Fruit fly (Drosophila melanogaster) whole organism, embryonic: Measurements from ENCODE around the gene oxt.

Experiments
- Abd-B ChIP-seq: fragments of 200-800 bp; sonication (Bioruptor generic); optimal IDR thresholded peaks from 2 replicates; lab custom pipeline; 2018; ENCODE audit warnings: missing biosample characterization, mild to moderate bottlenecking, missing genetic modification characterization, moderate library complexity
- BtbVII ChIP-seq: fragments of 200-800 bp; sonication (Bioruptor generic); optimal IDR thresholded peaks from 3 replicates; lab custom pipeline; 2017; ENCODE audit warnings: missing biosample characterization, mild to moderate bottlenecking, missing genetic modification characterization
- CG10654 ChIP-seq: fragments of 200-800 bp; sonication (Bioruptor generic); optimal IDR thresholded peaks from 2 replicates; lab custom pipeline; 2016; ENCODE audit warnings: missing biosample characterization, missing genetic modification characterization
- CG11696 ChIP-seq: fragments of 200-800 bp; sonication (Bioruptor generic); IDR thresholded peaks from 2 replicates; pipeline ENCODE4 v1.3.6; 2022; ENCODE audit warnings: missing biosample characterization, missing genetic modification characterization
- CG11723 ChIP-seq: fragments of 200-800 bp; sonication (Bioruptor generic); optimal IDR thresholded peaks from 2 replicates; lab custom pipeline; 2017; ENCODE audit warnings: missing biosample characterization, mild to moderate bottlenecking, missing genetic modification characterization
- CG12299 ChIP-seq: fragments of 200-800 bp; sonication (Bioruptor generic); optimal IDR thresholded peaks from 2 replicates; lab custom pipeline; 2018; ENCODE audit warnings: missing biosample characterization, mild to moderate bottlenecking, missing genetic modification characterization
- CG12659 ChIP-seq: fragments of 200-800 bp; sonication (Bioruptor generic); optimal IDR thresholded peaks from 3 replicates; lab custom pipeline; 2017; ENCODE audit warnings: mild to moderate bottlenecking, missing biosample characterization, missing genetic modification reagents, missing genetic modification characterization
- CG13296 ChIP-seq: fragments of 200-800 bp; sonication (Bioruptor generic); optimal IDR thresholded peaks from 3 replicates; lab custom pipeline; 2018; ENCODE audit warnings: missing biosample characterization, mild to moderate bottlenecking, missing genetic modification characterization
- CG14014 ChIP-seq: fragments of 200-800 bp; sonication (Bioruptor generic); IDR thresholded peaks from 2 replicates; pipeline ENCODE4 v1.3.6; 2022; ENCODE audit warnings: missing biosample characterization, missing genetic modification characterization
- CG14710 ChIP-seq: fragments of 200-800 bp; sonication (Bioruptor generic); optimal IDR thresholded peaks from 3 replicates; lab custom pipeline; 2019; ENCODE audit warnings: missing biosample characterization, mild to moderate bottlenecking, missing genetic modification characterization, moderate library complexity
- CG15269 ChIP-seq: fragments of 200-800 bp; sonication (Bioruptor generic); optimal IDR thresholded peaks from 2 replicates; lab custom pipeline; 2018; ENCODE audit warnings: missing biosample characterization, mild to moderate bottlenecking, missing genetic modification characterization, moderate library complexity
- CG15479 ChIP-seq: fragments of 200-800 bp; sonication (Bioruptor generic); optimal IDR thresholded peaks from 3 replicates; lab custom pipeline; 2019; ENCODE audit warnings: missing biosample characterization, mild to moderate bottlenecking, missing genetic modification characterization, moderate library complexity
- CG17359 ChIP-seq: fragments of 200-800 bp; sonication (Bioruptor generic); optimal IDR thresholded peaks from 3 replicates; lab custom pipeline; 2018; ENCODE audit warnings: missing biosample characterization, mild to moderate bottlenecking, missing genetic modification characterization, moderate library complexity
- CG2199 ChIP-seq: fragments of 200-800 bp; sonication (Bioruptor generic); IDR thresholded peaks from 3 replicates; pipeline ENCODE4 v1.3.6; 2022; ENCODE audit warnings: missing biosample characterization, missing genetic modification characterization
- CG2712 ChIP-seq: fragments of 200-800 bp; optimal IDR thresholded peaks from 3 replicates; lab custom pipeline; 2019; ENCODE audit warnings: missing biosample characterization, mild to moderate bottlenecking, missing genetic modification characterization, moderate library complexity
- CG32767 ChIP-seq: fragments of 200-800 bp; sonication (Bioruptor generic); IDR thresholded peaks from 2 replicates; pipeline ENCODE4 v1.3.6; 2022; ENCODE audit warnings: missing biosample characterization, missing genetic modification characterization
- CG3847 ChIP-seq: fragments of 200-800 bp; sonication (Bioruptor generic); IDR thresholded peaks from 2 replicates; pipeline ENCODE4 v1.3.6; 2022; ENCODE audit warnings: missing biosample characterization, missing genetic modification characterization
- CG4854 ChIP-seq: fragments of 200-800 bp; sonication (Bioruptor generic); optimal IDR thresholded peaks from 2 replicates; lab custom pipeline; 2016; ENCODE audit warnings: missing biosample characterization, missing genetic modification characterization, inconsistent platforms
- CG6683 ChIP-seq: fragments of 200-800 bp; sonication (Bioruptor generic); optimal IDR thresholded peaks from 2 replicates; lab custom pipeline; 2017; ENCODE audit warnings: missing biosample characterization, mild to moderate bottlenecking, missing genetic modification characterization, missing genetic modification reagents
- CG7987 ChIP-seq: fragments of 200-800 bp; sonication (Bioruptor generic); optimal IDR thresholded peaks from 2 replicates; lab custom pipeline; 2018; ENCODE audit warnings: missing biosample characterization, mild to moderate bottlenecking, missing genetic modification characterization, moderate library complexity
- CG8924 ChIP-seq: fragments of 200-800 bp; optimal IDR thresholded peaks from 3 replicates; lab custom pipeline; 2019; ENCODE audit warnings: missing biosample characterization, mild to moderate bottlenecking, missing genetic modification characterization, moderate library complexity
- CG9609 ChIP-seq: fragments of 200-800 bp; sonication (Bioruptor generic); optimal IDR thresholded peaks from 3 replicates; lab custom pipeline; 2016; ENCODE audit warnings: missing biosample characterization, missing genetic modification characterization
- Dip2 ChIP-seq: fragments of 200-800 bp; sonication (Bioruptor generic); IDR thresholded peaks from 2 replicates; pipeline ENCODE4 v1.3.6; 2022; ENCODE audit warnings: missing biosample characterization, missing genetic modification characterization
- Drgx ChIP-seq: fragments of 200-800 bp; sonication (Bioruptor generic); IDR thresholded peaks from 2 replicates; pipeline ENCODE4 v1.3.6; 2022; ENCODE audit warnings: missing biosample characterization, missing genetic modification characterization
- Ets65A ChIP-seq: fragments of 200-800 bp; sonication (Bioruptor generic); peaks from one replicate; lab custom pipeline; 2016; ENCODE audit warnings: missing biosample characterization, missing genetic modification characterization
- H15 ChIP-seq: fragments of 200-800 bp; sonication (Bioruptor generic); IDR thresholded peaks from 3 replicates; pipeline ENCODE4 v1.3.6; 2022; ENCODE audit warnings: missing biosample characterization, missing genetic modification characterization
- Lhr ChIP-seq: fragments of 200-800 bp; sonication (Bioruptor generic); optimal IDR thresholded peaks from 3 replicates; lab custom pipeline; 2017; ENCODE audit warnings: mild to moderate bottlenecking, missing biosample characterization, missing genetic modification reagents, missing genetic modification characterization
- Oli ChIP-seq: fragments of 200-800 bp; sonication (Bioruptor generic); optimal IDR thresholded peaks from 2 replicates; lab custom pipeline; 2018; ENCODE audit warnings: missing biosample characterization, mild to moderate bottlenecking, missing genetic modification characterization, moderate library complexity
- Sox102F ChIP-seq: fragments of 200-800 bp; sonication (Bioruptor generic); optimal IDR thresholded peaks from 2 replicates; lab custom pipeline; 2018; ENCODE audit warnings: missing biosample characterization, mild to moderate bottlenecking, missing genetic modification characterization, moderate library complexity
- ara ChIP-seq: fragments of 200-800 bp; sonication (Bioruptor generic); IDR thresholded peaks from 2 replicates; pipeline ENCODE4 v1.3.6; 2022; ENCODE audit warnings: missing biosample characterization, missing genetic modification characterization
- cad ChIP-seq: fragments of >200 bp; optimal IDR thresholded peaks from 2 replicates; lab custom pipeline; 2017; ENCODE audit warnings: missing biosample characterization, missing genetic modification characterization
- emc ChIP-seq: fragments of 200-800 bp; sonication (Bioruptor generic); optimal IDR thresholded peaks from 2 replicates; lab custom pipeline; 2016; ENCODE audit warnings: missing biosample characterization, missing genetic modification characterization
- en ChIP-seq: fragments of 200-800 bp; sonication (Bioruptor generic); optimal IDR thresholded peaks from 2 replicates; lab custom pipeline; 2016; ENCODE audit warnings: missing biosample characterization, missing genetic modification characterization
- exex ChIP-seq: fragments of 200-800 bp; sonication (Bioruptor generic); optimal IDR thresholded peaks from 4 replicates; lab custom pipeline; 2018; ENCODE audit warnings: missing biosample characterization, mild to moderate bottlenecking, missing genetic modification characterization, moderate library complexity
- fd3F ChIP-seq: fragments of 200-800 bp; sonication (Bioruptor generic); optimal IDR thresholded peaks from 2 replicates; lab custom pipeline; 2018; ENCODE audit warnings: missing biosample characterization, mild to moderate bottlenecking, missing genetic modification characterization, moderate library complexity
- gcm ChIP-seq: fragments of 200-800 bp; sonication (Bioruptor generic); optimal IDR thresholded peaks from 2 replicates; lab custom pipeline; 2019; ENCODE audit warnings: missing biosample characterization, mild to moderate bottlenecking, missing genetic modification characterization, moderate library complexity
- lilli ChIP-seq: fragments of 200-800 bp; sonication (Bioruptor generic); optimal IDR thresholded peaks from 3 replicates; lab custom pipeline; 2016; ENCODE audit warnings: missing biosample characterization, missing genetic modification characterization
- lmd ChIP-seq: fragments of 200-800 bp; sonication (Bioruptor generic); IDR thresholded peaks from 2 replicates; pipeline ENCODE4 v1.3.6; 2022; ENCODE audit warnings: missing biosample characterization, missing genetic modification characterization
- luna ChIP-seq: fragments of 200-800 bp; sonication (Bioruptor generic); optimal IDR thresholded peaks from 2 replicates; lab custom pipeline; 2016; ENCODE audit warnings: missing biosample characterization, missing genetic modification characterization
- maf-S ChIP-seq: fragments of 200-800 bp; sonication (Bioruptor generic); optimal IDR thresholded peaks from 2 replicates; lab custom pipeline; 2016; ENCODE audit warnings: missing biosample characterization, missing genetic modification characterization
- p53 ChIP-seq: fragments of 200-800 bp; sonication (Bioruptor generic); optimal IDR thresholded peaks from 2 replicates; lab custom pipeline; 2016; ENCODE audit warnings: missing biosample characterization, missing genetic modification characterization
- pros ChIP-seq: fragments of 200-800 bp; sonication (Bioruptor generic); optimal IDR thresholded peaks from 3 replicates; lab custom pipeline; 2019; ENCODE audit warnings: missing biosample characterization, mild to moderate bottlenecking, missing genetic modification characterization, moderate library complexity
- repo ChIP-seq: fragments of 200-800 bp; sonication (Bioruptor generic); optimal IDR thresholded peaks from 2 replicates; lab custom pipeline; 2016; ENCODE audit warnings: missing biosample characterization, missing genetic modification characterization
- scrt ChIP-seq: fragments of 200-800 bp; sonication (Bioruptor generic); optimal IDR thresholded peaks from 2 replicates; lab custom pipeline; 2018; ENCODE audit warnings: missing biosample characterization, mild to moderate bottlenecking, missing genetic modification characterization, moderate library complexity
- sim ChIP-seq: fragments of 200-800 bp; sonication (Bioruptor generic); IDR thresholded peaks from 2 replicates; pipeline ENCODE4 v1.3.6; 2022; ENCODE audit warnings: missing biosample characterization, missing genetic modification characterization
- slbo ChIP-seq: fragments of 200-800 bp; sonication (Bioruptor generic); IDR thresholded peaks from 2 replicates; pipeline ENCODE4 v1.3.6; 2022; ENCODE audit warnings: missing biosample characterization, missing genetic modification characterization
- sna ChIP-seq: fragments of 200-800 bp; sonication (Bioruptor generic); IDR thresholded peaks from 2 replicates; pipeline ENCODE4 v1.3.6; 2022; ENCODE audit warnings: missing biosample characterization, missing genetic modification characterization; ENCODE audit not compliant: partially characterized antibody
- stwl ChIP-seq: fragments of 200-800 bp; sonication (Bioruptor generic); optimal IDR thresholded peaks from 3 replicates; lab custom pipeline; 2018; ENCODE audit warnings: missing biosample characterization, mild to moderate bottlenecking, missing genetic modification characterization, moderate library complexity
- tio ChIP-seq: fragments of 200-800 bp; sonication (Bioruptor generic); optimal IDR thresholded peaks from 2 replicates; lab custom pipeline; 2017; ENCODE audit warnings: missing biosample characterization, missing genetic modification characterization, inconsistent platforms
- wdn ChIP-seq: fragments of 200-800 bp; sonication (Bioruptor generic); IDR thresholded peaks from 2 replicates; pipeline ENCODE4 v1.3.6; 2022; ENCODE audit warnings: missing biosample characterization, missing genetic modification characterization
- wor ChIP-seq: fragments of 200-800 bp; sonication (Bioruptor generic); IDR thresholded peaks from 2 replicates; pipeline ENCODE4 v1.3.6; 2022; ENCODE audit warnings: missing biosample characterization, missing genetic modification characterization

Gene oxt

dm6 chr3L:2262515-2262944 lies at the start of gene oxt, which contains the start of gene CG13807:
Gene oxt (minus strand): TSS chr3L:2262664.
Gene CG13807 (plus strand): TSS chr3L:2262919.
- TF ChIP-seq luna (GFP tag; lab: Kevin White, UChicago) (no peak), CG13296 (peak; percentile 81), Drgx (GFP tag; lab: Robert Waterston, UW) (peak; percentile 85), tio (no peak), CG4854 (GFP tag; lab: Kevin White, UChicago) (peak; percentile 53), cad (no peak), stwl (tag; lab: Kevin White, UChicago) (peak; percentile 86), emc (GFP tag; lab: Kevin White, UChicago) (peak; percentile 0), lmd (GFP tag; lab: Robert Waterston, UW) (peak; percentile 91), maf-S (GFP tag; lab: Kevin White, UChicago) (no peak), CG2199 (peak; percentile 88), Sox102F (GFP tag; lab: Kevin White, UChicago) (peak; percentile 89), CG32767 (GFP tag; lab: Robert Waterston, UW) (peak; percentile 89), CG11696 (GFP tag; lab: Robert Waterston, UW) (peak; percentile 59), CG7987 (GFP tag; lab: Kevin White, UChicago) (peak; percentile 72), repo (GFP tag; lab: Kevin White, UChicago) (no peak), CG8924 (tag; lab: Kevin White, UChicago) (peak; percentile 86), Abd-B (GFP tag; lab: Kevin White, UChicago) (peak; percentile 88), CG14014 (GFP tag; lab: Robert Waterston, UW) (peak; percentile 87), CG9609 (GFP tag; lab: Kevin White, UChicago) (peak; percentile 59), Lhr (GFP tag; lab: Kevin White, UChicago) (peak; percentile 80), p53 (GFP tag; lab: Kevin White, UChicago) (no peak), scrt (GFP tag; lab: Kevin White, UChicago) (peak; percentile 62), slbo (peak; percentile 92), CG12299 (tag; lab: Kevin White, UChicago) (peak; percentile 82), sna (no peak), exex (tag; lab: Kevin White, UChicago) (peak; percentile 62), BtbVII (GFP tag; lab: Kevin White, UChicago) (peak; percentile 51), Oli (peak; percentile 87), en (GFP tag; lab: Kevin White, UChicago) (peak; percentile 15), CG2712 (tag; lab: Kevin White, UChicago) (peak; percentile 92), ara (GFP tag; lab: Robert Waterston, UW) (peak; percentile 89), CG6683 (peak; percentile 70), CG14710 (peak; percentile 89), CG12659 (GFP tag; lab: Kevin White, UChicago) (peak; percentile 92), Ets65A (no peak), CG15479 (GFP tag; lab: Kevin White, UChicago) (no peak), pros (GFP tag; lab: Kevin White, UChicago) (no peak), sim (peak; percentile 71; the same call in 1 of the 2 replicates), gcm (GFP tag; lab: Kevin White, UChicago) (peak; percentile 90), CG15269 (tag; lab: Kevin White, UChicago) (peak; percentile 89), CG17359 (tag; lab: Kevin White, UChicago) (peak; percentile 86), wor (GFP tag; lab: Robert Waterston, UW) (peak; percentile 79), CG11723 (GFP tag; lab: Kevin White, UChicago) (peak; percentile 83), CG10654 (GFP tag; lab: Kevin White, UChicago) (peak; percentile 66), wdn (GFP tag; lab: Robert Waterston, UW) (peak; percentile 80), lilli (GFP tag; lab: Kevin White, UChicago) (peak; percentile 83), Dip2 (GFP tag; lab: Robert Waterston, UW) (0 out of 2 replicates have a peak, but pooled peaks have one; percentile 19), H15 (GFP tag; lab: Robert Waterston, UW) (peak; percentile 87), CG3847 (peak; percentile 83), fd3F (GFP tag; lab: Kevin White, UChicago) (peak; percentile 87)
